Worm (Caenorhabditis elegans): ENCODE data around the gene Y54G2A.26.

The Y54G2A.26 gene

DNA sequence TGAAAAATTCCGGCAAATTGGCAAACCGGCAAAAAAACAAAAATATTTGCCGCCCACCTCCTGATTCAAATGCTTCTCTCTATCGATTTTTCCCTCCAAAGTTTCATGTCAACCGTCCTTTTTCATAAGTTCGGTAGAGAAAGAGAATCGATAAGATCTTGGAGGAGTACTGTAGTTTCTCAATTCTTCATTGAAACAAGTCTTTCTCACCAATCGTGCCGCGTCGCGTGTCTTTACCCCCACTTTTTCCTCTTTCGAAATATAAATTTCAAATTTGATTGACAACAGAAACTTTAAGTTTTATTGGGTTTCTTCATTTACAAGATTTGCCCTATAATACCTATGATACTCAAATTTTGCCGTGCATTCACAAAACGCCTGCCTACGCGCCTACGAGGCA lies 23.3 kb upstream of the Y54G2A.26 start:
- TF ChIP-seq ceh-34 (tag; optimal IDR thresholded peaks at IDR 0.05), result no peak
- no peak for TF ChIP-seq nhr-232 (tag; optimal IDR thresholded peaks at IDR 0.05)
- no peak for TF ChIP-seq ceh-30 (tag; optimal IDR thresholded peaks at IDR 0.05)
- TF ChIP-seq ceh-24 (tag; optimal IDR thresholded peaks at IDR 0.05), result no peak
- TF ChIP-seq pha-4 (tag; optimal IDR thresholded peaks at IDR 0.05), result no peak
- TF ChIP-seq mec-3 (tag; optimal IDR thresholded peaks at IDR 0.05; ENCODE audit: borderline replicate concordance), result no peak
- TF ChIP-seq pat-9 (tag; optimal IDR thresholded peaks at IDR 0.05), result no peak
- TF ChIP-seq F13H6.1 (tag; optimal IDR thresholded peaks at IDR 0.05), result no peak
- no peak for TF ChIP-seq ceh-45 (GFP tag; IDR thresholded peaks at IDR 0.05)
- TF ChIP-seq pax-1 (tag; optimal IDR thresholded peaks at IDR 0.05), result no peak
- no peak for TF ChIP-seq unc-55 (GFP tag; optimal IDR thresholded peaks at IDR 0.05)
- no peak for TF ChIP-seq hlh-8 (tag; optimal IDR thresholded peaks at IDR 0.05)
- no peak for TF ChIP-seq unc-42 (tag; optimal IDR thresholded peaks at IDR 0.05)

DNA sequence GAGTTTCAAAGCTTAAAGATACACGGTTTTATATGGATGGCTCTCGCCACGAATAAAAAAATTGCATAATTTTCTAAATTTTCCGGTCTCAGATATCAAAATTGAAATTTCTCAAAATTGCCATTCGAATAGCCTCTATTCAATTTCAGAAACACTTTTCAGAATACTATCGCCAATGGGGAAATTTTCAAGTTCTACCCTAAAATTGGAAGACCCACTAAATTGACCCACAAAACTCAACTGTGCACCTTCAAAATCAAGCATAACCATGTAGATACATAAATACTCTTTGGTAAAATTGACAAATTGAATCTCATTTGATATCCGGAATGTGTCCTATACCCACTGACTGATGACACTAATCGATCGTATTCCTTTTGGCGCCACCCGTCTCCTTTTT lies 20.9 kb upstream of the Y54G2A.26 start:
- TF ChIP-seq nfya-1 (tag; optimal IDR thresholded peaks at IDR 0.05), result no peak

DNA sequence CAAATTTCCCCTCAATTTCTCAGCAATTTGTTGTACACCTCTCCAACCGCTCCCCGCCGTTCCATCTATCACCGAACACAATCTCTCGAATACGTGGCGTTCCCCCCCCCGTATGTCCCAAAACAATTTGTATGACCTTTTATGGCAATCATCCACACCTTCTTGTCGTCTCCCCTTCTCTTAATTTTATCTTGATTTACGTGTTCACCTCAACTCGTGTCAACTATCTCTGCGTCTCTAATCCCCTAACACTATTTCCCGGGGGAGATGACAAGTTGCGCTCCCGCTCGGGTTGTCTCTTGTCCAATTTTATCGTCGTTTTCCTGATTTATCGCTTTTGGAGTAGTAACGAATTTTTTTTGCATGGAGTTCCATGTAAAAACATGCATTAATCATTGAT lies 19.3 kb upstream of the Y54G2A.26 start:
- TF ChIP-seq npax-4 (tag; optimal IDR thresholded peaks at IDR 0.05), result no peak
- peak; percentile 44 for TF ChIP-seq rnt-1 (tag; optimal IDR thresholded peaks at IDR 0.05)
- peak; percentile 95 for TF ChIP-seq unc-55 (GFP tag; optimal IDR thresholded peaks at IDR 0.05)
- peak; percentile 13 for TF ChIP-seq tbx-2 (tag; optimal IDR thresholded peaks at IDR 0.05)

DNA sequence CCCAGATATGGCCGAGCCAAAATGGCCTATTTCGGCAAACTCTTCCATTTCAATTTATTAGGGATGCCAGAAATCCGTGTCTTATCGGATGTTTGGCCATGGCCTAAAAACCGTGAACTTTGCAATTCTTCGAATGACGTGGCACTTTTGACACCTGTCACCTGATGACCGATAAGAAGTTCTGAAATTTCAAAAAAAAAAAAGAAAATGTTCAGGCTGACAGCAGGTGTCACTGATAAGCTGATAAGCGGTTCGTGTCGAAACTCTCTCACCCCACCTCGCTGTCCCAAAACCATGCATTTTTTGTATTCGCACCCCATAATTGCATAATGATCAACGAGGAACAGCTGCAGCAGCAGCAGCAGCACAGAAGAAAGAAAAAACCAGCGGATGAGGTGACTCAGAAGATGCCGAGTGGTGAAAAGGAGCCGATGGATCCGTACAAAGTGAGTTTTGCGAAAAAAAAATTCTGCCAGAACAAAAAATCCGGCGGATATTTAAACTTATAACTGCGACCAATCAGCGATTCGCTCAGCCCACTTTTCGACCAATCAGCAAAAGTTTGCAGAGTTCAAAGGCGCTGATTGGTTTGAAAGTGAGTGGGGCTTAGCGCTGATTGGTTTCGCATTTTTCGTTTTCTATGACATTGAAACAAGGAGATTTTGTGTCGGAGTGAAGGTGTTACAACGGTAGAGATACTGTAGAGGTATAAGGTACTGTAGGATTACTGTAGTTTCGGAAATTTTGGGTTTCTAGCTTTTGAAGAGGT lies 17.3 kb upstream of the Y54G2A.26 start, which contains the start of the genes Y54G2A.28 and vrp-1:
Y54G2A.28 (minus strand) TSS at position 48 of the 769 bp plus-strand sequence.
vrp-1 (plus strand) TSS at position 214 of the 769 bp plus-strand sequence.
- TF ChIP-seq rnt-1 (tag; optimal IDR thresholded peaks at IDR 0.05) (no peak), T23F11.4 (GFP tag; optimal IDR thresholded peaks at IDR 0.05) (no peak), pat-9 (tag; optimal IDR thresholded peaks at IDR 0.05) (no peak), sox-2 (GFP tag; IDR thresholded peaks at IDR 0.05) (no peak), ceh-19 (GFP tag; optimal IDR thresholded peaks at IDR 0.05) (no peak), nfya-1 (tag; optimal IDR thresholded peaks at IDR 0.05) (peak; percentile 81)

DNA sequence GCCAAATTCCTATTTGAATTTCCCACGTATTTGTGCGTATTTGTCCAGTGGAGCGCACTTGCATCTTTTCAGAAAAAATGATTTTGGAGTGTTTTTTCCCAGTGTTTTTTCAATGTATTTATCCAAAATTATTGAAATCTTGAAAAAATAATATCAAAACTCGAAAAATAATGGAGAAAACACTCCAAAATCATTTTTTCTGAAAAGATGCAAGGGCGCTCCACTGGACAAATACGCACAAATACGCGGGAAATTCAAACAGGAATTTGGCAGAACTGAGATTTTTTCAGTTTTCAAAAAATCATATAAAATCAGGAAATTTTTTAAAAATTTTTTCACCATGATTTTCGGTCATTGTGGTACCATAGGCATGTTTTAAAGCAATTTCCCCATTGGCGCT lies 16.4 kb upstream of the Y54G2A.26 start:
- TF ChIP-seq ceh-45 (GFP tag; IDR thresholded peaks at IDR 0.05), result no peak
- no peak for TF ChIP-seq hlh-13 (GFP tag; optimal IDR thresholded peaks at IDR 0.05)
- TF ChIP-seq sox-4 (tag; optimal IDR thresholded peaks at IDR 0.05), result no peak
- TF ChIP-seq unc-42 (tag; optimal IDR thresholded peaks at IDR 0.05), result no peak
- TF ChIP-seq syd-9 (tag; optimal IDR thresholded peaks at IDR 0.05), result no peak
- TF ChIP-seq eyg-1 (tag; optimal IDR thresholded peaks at IDR 0.05), result no peak
- no peak for TF ChIP-seq madf-2 (tag; optimal IDR thresholded peaks at IDR 0.05)
- no peak for TF ChIP-seq pag-3 (tag; optimal IDR thresholded peaks at IDR 0.05; ENCODE audit: borderline replicate concordance)
- no peak for TF ChIP-seq ceh-22 (tag; optimal IDR thresholded peaks at IDR 0.05)
- no peak for TF ChIP-seq elt-2 (tag; optimal IDR thresholded peaks at IDR 0.05)
- TF ChIP-seq ceh-14 (tag; optimal IDR thresholded peaks at IDR 0.05), result no peak
- TF ChIP-seq ceh-24 (tag; optimal IDR thresholded peaks at IDR 0.05), result no peak
- TF ChIP-seq F13H6.1 (tag; optimal IDR thresholded peaks at IDR 0.05), result no peak
- no peak for TF ChIP-seq ama-1 (optimal IDR thresholded peaks at IDR 0.05)
- no peak for TF ChIP-seq ceh-2 (tag; optimal IDR thresholded peaks at IDR 0.05)
- TF ChIP-seq ztf-16 (tag; optimal IDR thresholded peaks at IDR 0.05), result no peak
- no peak for TF ChIP-seq unc-3 (GFP tag; conservative IDR thresholded peaks at IDR 0.05)
- no peak for TF ChIP-seq unc-3 (tag; optimal IDR thresholded peaks at IDR 0.05)
- no peak for TF ChIP-seq mec-3 (tag; optimal IDR thresholded peaks at IDR 0.05; ENCODE audit: borderline replicate concordance)
- TF ChIP-seq ceh-6 (GFP tag; optimal IDR thresholded peaks at IDR 0.05), result no peak
